Worm (Caenorhabditis elegans): ENCODE results near the gene T05C12.8.

Gene T05C12.8

DNA sequence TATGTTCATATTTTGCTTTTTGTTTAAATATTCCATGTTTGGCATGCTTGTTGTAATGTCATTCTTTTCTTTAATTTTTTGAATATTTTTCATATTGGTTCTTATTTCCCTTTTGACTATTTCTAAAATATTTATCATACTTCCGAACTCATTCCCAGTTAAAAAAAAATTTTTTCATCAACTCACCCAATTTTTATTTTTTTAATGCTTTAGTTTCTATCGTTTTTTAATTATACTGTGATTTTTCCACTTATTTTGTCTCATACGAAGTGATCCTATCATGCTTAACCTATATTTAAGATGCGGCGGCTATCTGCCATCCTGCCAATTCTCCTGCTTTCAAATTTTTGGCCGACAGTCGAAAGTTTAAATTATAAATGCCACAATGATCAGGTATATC, 8.1 kb upstream of the T05C12.8 start, which contains the start of gene qua-1:
qua-1 (plus strand) TSS at position 301 of the 400 bp plus-strand sequence.
- TF ChIP-seq T26A5.8 (tag; optimal IDR thresholded peaks at IDR 0.05) (no peak), egl-44 (GFP tag; IDR thresholded peaks at IDR 0.05) (no peak), tlf-1 (GFP tag; optimal IDR thresholded peaks at IDR 0.05) (no peak), F55B11.4 (tag; optimal IDR thresholded peaks at IDR 0.05; ENCODE audit: borderline replicate concordance, insufficient read depth) (no peak), K11D2.4 (GFP tag; IDR thresholded peaks at IDR 0.05) (no peak)

DNA sequence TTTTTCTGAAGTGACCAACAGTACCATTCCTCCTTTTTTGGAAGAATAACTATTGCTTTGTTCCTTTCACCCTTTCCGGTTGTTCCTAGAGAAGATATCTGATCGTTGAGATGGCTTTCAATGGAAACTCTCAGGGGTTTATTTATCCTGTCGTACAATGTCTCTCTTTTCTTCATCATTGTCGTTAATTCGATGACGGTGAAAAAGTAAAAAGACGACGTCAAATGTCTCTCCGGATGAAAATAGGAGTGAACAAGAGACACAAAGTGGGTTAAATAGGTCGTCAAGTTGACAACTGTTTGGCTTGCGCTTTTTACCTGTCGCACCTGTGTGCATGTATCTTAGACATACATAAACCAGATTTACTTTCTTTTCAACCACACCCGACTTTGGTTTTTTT, 3.6 kb upstream of the T05C12.8 start:
- TF ChIP-seq atf-7 (tag; optimal IDR thresholded peaks at IDR 0.05), result no peak
- TF ChIP-seq F39B2.1 (GFP tag; IDR thresholded peaks at IDR 0.05), result no peak
- no peak for TF ChIP-seq ZK185.1 (tag; optimal IDR thresholded peaks at IDR 0.05; ENCODE audit: poor library complexity, severe bottlenecking)
- no peak for TF ChIP-seq madf-8 (GFP tag; conservative IDR thresholded peaks at IDR 0.05)
- TF ChIP-seq attf-6 (GFP tag; IDR thresholded peaks at IDR 0.05), result no peak
- TF ChIP-seq Y53F4B.3 (GFP tag; IDR thresholded peaks at IDR 0.05), result no peak

DNA sequence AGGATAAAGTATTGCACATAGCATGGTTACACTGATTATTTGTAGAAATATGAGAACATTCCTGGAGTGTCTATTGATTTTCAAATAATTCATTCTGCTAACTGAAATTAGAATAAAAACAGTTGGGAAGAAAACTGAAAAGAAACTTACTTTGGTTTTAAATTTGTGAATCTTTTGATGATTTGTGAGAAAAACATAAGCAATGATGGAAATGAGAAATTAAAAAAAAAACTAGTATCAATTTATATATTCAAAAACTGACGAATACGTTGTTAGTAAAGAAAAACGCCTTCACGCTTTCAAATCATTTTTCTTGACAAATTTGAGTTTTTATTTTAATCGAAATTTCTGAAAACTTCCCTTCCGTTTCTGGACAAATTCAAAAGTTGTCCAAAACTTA, 2.8 kb upstream of the T05C12.8 start, which contains the start of gene T05C12.9:
T05C12.9 (minus strand) TSS at position 101 of the 400 bp plus-strand sequence.
- TF ChIP-seq sdz-38 (tag; optimal IDR thresholded peaks at IDR 0.05), result no peak
- TF ChIP-seq xnd-1 (tag; optimal IDR thresholded peaks at IDR 0.05), result no peak
- no peak for TF ChIP-seq aptf-2 (GFP tag; conservative IDR thresholded peaks at IDR 0.05)
- TF ChIP-seq rcor-1 (GFP tag; IDR thresholded peaks at IDR 0.05), result no peak
- TF ChIP-seq B0261.1 (tag; optimal IDR thresholded peaks at IDR 0.05), result no peak
- no peak for TF ChIP-seq repo-1 (tag; optimal IDR thresholded peaks at IDR 0.05)
- TF ChIP-seq F57C9.4 (tag; optimal IDR thresholded peaks at IDR 0.05), result no peak
- TF ChIP-seq dpff-1 (tag; optimal IDR thresholded peaks at IDR 0.05), result no peak
- TF ChIP-seq Y53F4B.3 (GFP tag; IDR thresholded peaks at IDR 0.05), result no peak
- no peak for TF ChIP-seq hmg-1.2 (GFP tag; IDR thresholded peaks at IDR 0.05)
- no peak for TF ChIP-seq Y56A3A.18 (GFP tag; IDR thresholded peaks at IDR 0.05)
- TF ChIP-seq hsf-1 (GFP tag; IDR thresholded peaks at IDR 0.05), result no peak
- TF ChIP-seq tbp1 (GFP tag; optimal IDR thresholded peaks at IDR 0.05), result no peak

DNA sequence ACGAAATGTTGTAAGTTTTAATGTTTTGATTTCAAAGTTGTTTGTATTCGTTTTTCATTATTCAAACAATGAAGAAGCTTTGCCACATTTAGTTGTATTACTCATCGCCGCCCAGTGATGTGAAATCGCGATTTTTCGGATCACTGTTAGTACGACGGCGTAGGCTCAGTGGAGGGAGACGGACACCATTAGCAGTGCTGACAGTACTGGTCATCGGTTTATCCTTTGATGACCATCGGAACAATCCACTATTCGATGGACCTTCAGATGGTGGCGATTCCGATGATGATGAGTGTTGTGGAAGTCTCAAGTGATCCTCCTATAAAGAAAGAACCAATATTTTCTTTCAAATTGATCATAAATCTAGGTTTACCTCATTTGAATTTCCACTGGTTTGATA, 2.8 kb downstream of the T05C12.8 start:
- no peak for TF ChIP-seq ztf-28 (GFP tag; IDR thresholded peaks at IDR 0.05)
- 0 out of 2 replicates have a peak, but pooled peaks have one; percentile 15 for TF ChIP-seq ekl-4 (GFP tag; IDR thresholded peaks at IDR 0.05)
- TF ChIP-seq pbrm-1 (GFP tag; IDR thresholded peaks at IDR 0.05), result no peak
- TF ChIP-seq K11D2.4 (GFP tag; IDR thresholded peaks at IDR 0.05), result no peak
- no peak for TF ChIP-seq attf-3 (GFP tag; conservative IDR thresholded peaks at IDR 0.05)
- TF ChIP-seq mcd-1 (GFP tag; IDR thresholded peaks at IDR 0.05), result no peak
- TF ChIP-seq ztf-25 (GFP tag; IDR thresholded peaks at IDR 0.05), result no peak
- peak; percentile 78 for TF ChIP-seq Y53G8AR.9 (GFP tag; conservative IDR thresholded peaks at IDR 0.05)
- TF ChIP-seq mes-4 (tag; optimal IDR thresholded peaks at IDR 0.05), result peak; percentile 21
- TF ChIP-seq lir-1 (GFP tag; conservative IDR thresholded peaks at IDR 0.05), result no peak
- no peak for TF ChIP-seq sptf-2 (GFP tag; optimal IDR thresholded peaks at IDR 0.05)
- TF ChIP-seq chd-7 (tag; optimal IDR thresholded peaks at IDR 0.05), result no peak
- TF ChIP-seq cebp-2 (GFP tag; IDR thresholded peaks at IDR 0.05), result no peak
- TF ChIP-seq snpc-4 (GFP tag; optimal IDR thresholded peaks at IDR 0.05), result no peak
- TF ChIP-seq snpc-4 (tag; optimal IDR thresholded peaks at IDR 0.05), result peak in 1 of 4 experiments; percentile 1
- TF ChIP-seq lsy-27 (tag; optimal IDR thresholded peaks at IDR 0.05; ENCODE audit: borderline replicate concordance, insufficient read depth), result no peak
- TF ChIP-seq egrh-3 (GFP tag; IDR thresholded peaks at IDR 0.05), result no peak
- TF ChIP-seq nfya-1 (tag; optimal IDR thresholded peaks at IDR 0.05; ENCODE audit: borderline replicate concordance, insufficient read depth), result no peak
- TF ChIP-seq akir-1 (GFP tag; optimal IDR thresholded peaks at IDR 0.05), result no peak
- TF ChIP-seq ama-1 (optimal IDR thresholded peaks at IDR 0.05), result no peak
- TF ChIP-seq ama-1 (GFP tag; optimal IDR thresholded peaks at IDR 0.05), result peak in 1 of 2 experiments; percentile 33
- no peak for TF ChIP-seq egl-44 (GFP tag; IDR thresholded peaks at IDR 0.05)
- peak; percentile 60 for TF ChIP-seq madf-6 (GFP tag; IDR thresholded peaks at IDR 0.05)
- TF ChIP-seq ZK185.1 (tag; optimal IDR thresholded peaks at IDR 0.05; ENCODE audit: poor library complexity, severe bottlenecking), result peak; percentile 9
- no peak for TF ChIP-seq F52B5.7 (tag; optimal IDR thresholded peaks at IDR 0.05)
- 0 out of 2 replicates have a peak, but pooled peaks have one; percentile 10 for TF ChIP-seq attf-6 (GFP tag; IDR thresholded peaks at IDR 0.05)

Data from whole organism, young adult.